Worm (Caenorhabditis elegans) whole organism, late embryonic: Measurements from ENCODE around the gene K04C2.3.

ENCODE experiments used
- Y22D7AL.16 ChIP-seq: sonication (generic microtip); optimal IDR thresholded peaks from 2 replicates; lab custom pipeline; 2016; ENCODE audit warnings: missing genetic modification characterization, missing compliant biosample characterization
- ama-1 ChIP-seq: fragments of 150-350 bp; optimal IDR thresholded peaks from 2 replicates; lab custom pipeline; 2014
- ceh-14 ChIP-seq: sonication (generic microtip); optimal IDR thresholded peaks from 2 replicates; lab custom pipeline; 2016; ENCODE audit warnings: missing genotype, missing genetic modification characterization, missing compliant biosample characterization
- ceh-19 ChIP-seq: fragments of 200-800 bp; sonication (Bioruptor generic); optimal IDR thresholded peaks from 2 replicates; lab custom pipeline; 2018; ENCODE audit warnings: mild to moderate bottlenecking, missing genetic modification characterization, missing compliant biosample characterization
- ceh-30 ChIP-seq: fragments of 150-350 bp; optimal IDR thresholded peaks from 2 replicates; lab custom pipeline; 2014; ENCODE audit warnings: missing biosample characterization, missing genetic modification characterization
- dmd-4 ChIP-seq: sonication (generic microtip); optimal IDR thresholded peaks from 2 replicates; lab custom pipeline; 2016; ENCODE audit warnings: borderline replicate concordance, missing genetic modification characterization, missing compliant biosample characterization
- hlh-30 ChIP-seq: sonication (generic microtip); optimal IDR thresholded peaks from 2 replicates; lab custom pipeline; 2017; ENCODE audit warnings: antibody characterized with exemption, missing genetic modification characterization, missing compliant biosample characterization; ENCODE audit not compliant: insufficient read depth
- nhr-11 ChIP-seq: fragments of 150-350 bp; optimal IDR thresholded peaks from 2 replicates; lab custom pipeline; 2014; ENCODE audit warnings: missing biosample characterization, missing genetic modification characterization
- pha-4 ChIP-seq: fragments of 150-350 bp; optimal IDR thresholded peaks from 2 replicates; lab custom pipeline; 2018; ENCODE audit warnings: missing biosample characterization, missing genetic modification reagents, missing genetic modification characterization
- tbx-2 ChIP-seq: sonication (generic microtip); optimal IDR thresholded peaks from 2 replicates; lab custom pipeline; 2016; ENCODE audit warnings: missing genetic modification characterization, missing compliant biosample characterization
- unc-86 ChIP-seq: sonication (generic microtip); optimal IDR thresholded peaks from 2 replicates; lab custom pipeline; 2016; ENCODE audit warnings: missing genetic modification characterization, missing compliant biosample characterization

- TF ChIP-seq pha-4 (no peak), ceh-14 (tag; lab: Kevin White, UChicago) (no peak), ama-1 (lab: Kevin White, UChicago) (no peak), dmd-4 (tag; lab: Kevin White, UChicago) (no peak), Y22D7AL.16 (tag; lab: Kevin White, UChicago) (no peak), hlh-30 (tag; lab: Kevin White, UChicago) (no peak), unc-86 (no peak), nhr-11 (tag; lab: Kevin White, UChicago) (no peak), ceh-19 (GFP tag; lab: Kevin White, UChicago) (no peak), ceh-30 (tag; lab: Kevin White, UChicago) (no peak), tbx-2 (tag; lab: Kevin White, UChicago) (no peak)
These were observed at the start of gene K04C2.3 for ce11 chrIII:6872534-6873150.
